Worm (Caenorhabditis elegans): ENCODE results near the gene R04D3.3.

DNA sequence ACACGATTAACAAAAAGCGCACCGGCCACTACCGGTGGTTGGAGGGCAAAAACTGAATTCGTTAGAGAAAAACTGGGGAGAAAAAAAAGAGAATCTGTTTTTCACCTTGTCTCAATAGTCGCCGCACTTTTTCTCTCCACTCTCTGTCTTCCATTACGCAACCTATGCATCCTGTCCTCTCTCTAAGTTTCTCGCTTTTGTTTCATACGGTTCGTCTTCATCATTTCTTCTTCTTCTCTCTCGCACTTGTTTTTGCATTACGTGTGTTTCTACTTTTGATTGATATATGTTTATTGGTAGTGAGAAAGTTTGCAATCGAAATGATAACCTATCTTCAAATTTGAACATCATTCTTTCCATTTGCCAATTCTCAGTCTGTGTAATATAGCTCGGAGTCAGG is 30.1 kb upstream of the R04D3.3 start:
- TF ChIP-seq aly-1 (tag; optimal IDR thresholded peaks at IDR 0.05) (no peak), ama-1 (optimal IDR thresholded peaks at IDR 0.05) (no peak), flt-1 (GFP tag; IDR thresholded peaks at IDR 0.05) (no peak), F13C5.2 (tag; optimal IDR thresholded peaks at IDR 0.05) (no peak), pes-1 (GFP tag; IDR thresholded peaks at IDR 0.05) (no peak), ets-7 (tag; optimal IDR thresholded peaks at IDR 0.05) (no peak), tra-4 (tag; optimal IDR thresholded peaks at IDR 0.05) (no peak), scrt-1 (GFP tag; IDR thresholded peaks at IDR 0.05) (no peak), sea-1 (GFP tag; conservative IDR thresholded peaks at IDR 0.05) (no peak), hnd-1 (tag; optimal IDR thresholded peaks at IDR 0.05) (no peak)
